Worm (Caenorhabditis elegans) whole organism, dauer: ENCODE results near the gene mltn-3.

Experiments
- unc-62 ChIP-seq: sonication (generic microtip); optimal IDR thresholded peaks from 2 replicates; lab custom pipeline; 2017; ENCODE audit warnings: missing biosample characterization, missing genetic modification reagents, missing genetic modification characterization

Gene mltn-3

DNA sequence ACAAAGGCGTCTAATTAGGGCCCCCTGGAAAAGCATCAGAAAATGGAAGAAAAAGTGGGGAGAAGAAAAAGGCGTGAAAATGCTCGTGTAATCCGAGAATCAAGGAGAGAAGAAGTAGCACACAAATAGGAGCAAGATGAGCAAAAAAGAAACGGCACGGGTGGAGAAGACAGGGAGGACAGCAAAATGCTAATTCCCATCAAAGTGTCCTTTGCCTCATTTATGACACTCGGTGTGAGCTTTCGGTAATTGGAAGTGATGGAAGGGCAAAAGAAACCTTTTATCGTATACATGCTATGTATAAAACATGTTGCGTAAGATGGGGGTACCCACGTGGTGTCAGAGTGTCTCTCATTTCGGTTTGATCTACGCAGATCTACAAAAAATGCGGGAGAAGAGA, 17.4 kb downstream of the mltn-3 start:
- TF ChIP-seq unc-62 (GFP tag; lab: Kevin White, UChicago) = no peak

DNA sequence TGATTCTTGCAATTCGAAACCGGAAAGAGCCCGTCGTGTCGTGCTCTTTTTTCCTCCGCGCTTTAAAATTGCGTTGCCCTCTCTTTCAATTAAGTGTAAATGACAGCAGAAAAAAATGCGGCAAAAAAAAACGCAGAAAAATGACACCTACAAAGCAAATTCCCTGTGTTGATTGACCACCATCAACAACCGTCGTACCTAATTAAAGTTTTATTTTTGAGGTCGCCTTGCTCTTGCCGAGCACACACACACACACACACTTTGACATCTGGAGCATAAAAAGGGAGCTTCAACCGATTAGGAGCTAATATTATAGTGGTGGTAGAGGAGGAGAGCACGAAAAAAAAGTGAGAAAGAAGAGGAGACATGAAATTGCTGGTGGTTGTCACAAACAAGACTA, 19.8 kb downstream of the mltn-3 start:
- TF ChIP-seq unc-62 (GFP tag; lab: Kevin White, UChicago) = no peak

DNA sequence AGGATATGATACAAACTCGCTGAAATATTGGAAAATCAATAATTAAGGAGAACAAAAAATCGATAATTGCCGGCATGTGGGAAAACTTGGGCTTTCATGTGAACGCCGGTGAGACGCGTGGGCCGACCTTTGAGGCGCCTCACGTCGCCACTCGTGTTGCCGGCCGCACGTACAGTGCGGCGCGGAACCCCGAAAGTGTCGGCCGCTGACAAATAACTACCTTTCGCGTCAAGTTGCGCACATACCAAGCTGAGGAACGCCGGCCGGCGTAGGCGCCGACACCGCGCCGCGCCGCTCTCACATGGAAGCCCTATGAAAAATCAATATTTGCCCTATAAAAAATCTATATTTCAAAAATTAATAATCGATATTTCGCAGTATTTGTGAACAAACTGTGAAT, 22.1 kb downstream of the mltn-3 start:
- TF ChIP-seq unc-62 (GFP tag; lab: Kevin White, UChicago) = no peak

DNA sequence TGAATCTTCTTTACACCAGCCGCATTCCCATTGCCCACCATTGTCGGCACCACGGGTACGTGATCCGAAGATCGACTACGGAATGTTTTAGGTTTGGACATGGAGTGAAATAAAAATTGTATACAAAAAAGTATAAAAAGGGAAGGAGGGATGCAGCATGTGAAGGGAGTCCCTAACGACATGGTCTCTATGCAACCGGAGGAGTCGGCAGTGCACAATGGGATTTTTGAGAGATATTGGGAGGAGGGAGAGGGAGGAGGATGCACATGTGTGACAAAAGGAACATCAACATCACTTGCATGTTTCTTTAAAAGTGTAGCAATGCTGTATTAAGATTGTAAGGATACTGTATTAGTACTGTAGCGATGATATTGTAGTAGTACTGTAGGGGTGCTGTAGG, 23.4 kb downstream of the mltn-3 start, which contains the start of gene W07G1.1:
TSS of gene W07G1.1 (minus strand) at position 101 of the 400 bp plus-strand sequence.
- TF ChIP-seq unc-62 (GFP tag; lab: Kevin White, UChicago) = no peak

DNA sequence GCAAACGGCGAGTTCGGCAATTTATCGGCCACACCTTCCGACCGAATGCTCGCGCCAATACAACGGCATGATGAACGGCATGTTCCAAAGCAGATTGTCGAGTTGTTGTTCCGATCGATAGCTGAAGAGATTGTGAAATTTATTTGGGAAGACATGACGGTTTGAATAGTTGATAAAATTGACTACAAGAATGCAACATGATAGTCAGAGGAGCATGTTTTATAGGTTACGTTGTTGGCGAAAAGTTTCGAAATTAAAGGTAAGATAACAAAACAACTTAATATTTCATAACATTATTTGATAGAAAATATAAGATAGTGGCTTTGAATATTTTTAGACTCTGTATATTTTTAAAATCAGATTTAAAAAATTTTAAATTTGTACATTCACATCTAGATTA, 29.4 kb downstream of the mltn-3 start:
- TF ChIP-seq unc-62 (GFP tag; lab: Kevin White, UChicago) = no peak

DNA sequence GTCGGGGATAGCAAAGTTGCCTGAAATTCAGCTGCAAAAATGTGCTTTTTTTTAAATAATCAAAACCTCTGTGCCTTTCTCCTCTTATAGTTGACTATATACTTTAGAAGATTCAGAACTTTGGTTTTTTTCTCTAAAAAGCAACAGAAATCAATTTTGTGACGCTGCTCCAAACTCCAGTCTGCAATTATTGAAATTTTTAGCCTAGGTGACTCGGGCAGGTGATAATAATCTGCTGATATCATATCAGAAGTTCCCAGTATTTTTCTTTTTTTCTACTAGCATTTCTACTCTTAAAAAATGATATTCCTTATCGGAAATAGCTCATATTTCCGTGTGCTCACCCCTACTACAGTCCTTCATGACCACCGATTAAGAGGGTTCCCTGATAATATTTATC, 33.1 kb downstream of the mltn-3 start, which contains the start of gene sre-44:
TSS of gene sre-44 (plus strand) at position 301 of the 400 bp plus-strand sequence.
- TF ChIP-seq unc-62 (GFP tag; lab: Kevin White, UChicago) = no peak

DNA sequence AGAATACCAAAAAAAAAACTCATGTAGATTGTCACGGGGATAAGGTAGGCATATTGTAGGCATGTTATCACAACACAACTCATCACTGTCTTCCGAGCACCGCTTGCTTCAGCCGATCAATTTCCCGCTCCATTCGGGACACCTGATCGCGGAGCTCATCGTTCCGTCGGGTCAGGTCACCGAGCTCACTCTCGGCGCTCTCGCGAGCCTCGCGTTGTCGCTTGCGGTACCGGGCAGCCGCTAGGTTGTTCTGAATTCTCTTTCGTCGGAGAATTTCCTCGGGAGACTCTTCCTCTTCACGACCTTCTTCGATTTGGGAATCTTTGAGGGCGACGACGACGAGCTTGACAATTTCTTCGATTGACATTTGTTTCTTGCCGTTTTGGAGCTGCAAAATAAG, 35.8 kb downstream of the mltn-3 start:
- no peak for TF ChIP-seq unc-62 (GFP tag; lab: Kevin White, UChicago)

DNA sequence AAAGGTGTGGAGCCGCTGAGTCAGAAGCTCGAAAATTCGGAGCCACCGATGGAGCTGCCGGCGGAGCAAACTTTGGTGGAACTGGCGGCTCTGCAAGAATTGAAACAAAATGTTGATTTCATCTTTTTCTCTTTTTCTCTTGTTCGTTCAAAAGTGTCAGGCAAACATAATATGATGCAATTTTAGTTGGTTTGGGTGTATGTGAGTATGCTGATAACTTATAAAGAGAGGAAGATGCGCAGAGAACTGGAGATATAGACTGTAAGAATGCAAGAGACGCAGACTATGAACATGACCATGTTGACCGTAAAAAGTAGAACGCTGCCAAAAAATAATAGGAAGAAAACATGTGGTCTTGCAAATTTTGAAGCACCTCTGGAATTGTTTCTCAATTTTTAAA, 37.9 kb downstream of the mltn-3 start:
- TF ChIP-seq unc-62 (GFP tag; lab: Kevin White, UChicago) = no peak

DNA sequence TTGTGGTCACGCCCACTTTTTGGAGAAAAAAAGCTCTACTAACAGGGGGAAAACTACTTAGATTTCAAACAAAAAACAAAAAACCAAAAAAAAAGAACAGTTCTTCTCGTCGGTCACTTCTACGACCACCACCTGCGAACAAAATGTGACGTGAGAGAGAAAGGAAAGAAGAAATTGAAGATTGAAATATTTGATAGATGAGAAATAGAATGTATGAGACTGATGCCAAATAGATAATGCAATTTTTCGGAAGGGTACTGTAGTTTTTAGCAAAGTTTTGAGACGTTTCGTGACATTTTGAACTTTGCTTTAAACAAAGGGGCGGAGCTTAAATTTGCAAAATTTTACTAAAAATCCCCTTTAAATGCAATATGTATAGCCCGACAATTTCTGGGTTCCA, 38.8 kb downstream of the mltn-3 start:
- TF ChIP-seq unc-62 (GFP tag; lab: Kevin White, UChicago) = no peak

DNA sequence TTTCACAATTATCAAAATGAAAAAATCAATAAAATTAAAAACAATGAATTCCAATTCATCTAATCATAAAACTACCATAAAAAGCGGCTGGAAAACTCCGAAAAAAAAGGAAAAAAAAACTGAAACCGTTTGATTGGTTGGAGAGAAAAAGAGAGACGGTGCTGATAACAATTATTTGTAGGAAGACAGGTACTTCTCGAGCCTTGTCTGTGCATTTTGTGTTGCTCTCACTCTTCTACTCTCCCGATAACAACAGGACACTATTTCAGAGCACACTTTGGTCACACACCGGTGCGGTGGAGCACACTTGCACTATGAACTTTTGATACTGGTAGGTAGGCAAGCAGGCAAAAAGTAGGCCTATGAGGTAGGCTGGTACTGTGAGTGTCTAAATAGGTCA, 40.4 kb downstream of the mltn-3 start:
- no peak for TF ChIP-seq unc-62 (GFP tag; lab: Kevin White, UChicago)

DNA sequence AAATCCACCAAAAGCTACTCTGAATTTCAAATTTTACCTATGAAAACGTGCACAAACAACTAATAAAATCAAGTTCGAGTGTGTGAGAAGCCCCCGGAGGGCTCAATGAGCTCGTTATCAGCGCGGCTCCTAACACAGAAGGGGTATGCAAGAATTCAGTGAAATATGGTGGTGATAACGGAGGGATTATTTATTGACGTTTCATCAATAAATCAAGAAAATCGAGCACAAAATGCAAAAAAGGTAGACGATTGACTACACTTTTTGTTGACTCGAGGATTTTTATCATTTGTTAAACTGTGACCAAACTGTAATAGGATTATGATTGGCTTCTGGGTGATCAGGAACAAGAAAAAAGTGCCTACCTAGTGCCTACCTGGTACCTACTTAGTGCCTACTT, 41.3 kb downstream of the mltn-3 start, which contains the start of gene zip-3:
TSS of gene zip-3 (minus strand) at position 21 of the 400 bp plus-strand sequence.
- TF ChIP-seq unc-62 (GFP tag; lab: Kevin White, UChicago) = no peak

DNA sequence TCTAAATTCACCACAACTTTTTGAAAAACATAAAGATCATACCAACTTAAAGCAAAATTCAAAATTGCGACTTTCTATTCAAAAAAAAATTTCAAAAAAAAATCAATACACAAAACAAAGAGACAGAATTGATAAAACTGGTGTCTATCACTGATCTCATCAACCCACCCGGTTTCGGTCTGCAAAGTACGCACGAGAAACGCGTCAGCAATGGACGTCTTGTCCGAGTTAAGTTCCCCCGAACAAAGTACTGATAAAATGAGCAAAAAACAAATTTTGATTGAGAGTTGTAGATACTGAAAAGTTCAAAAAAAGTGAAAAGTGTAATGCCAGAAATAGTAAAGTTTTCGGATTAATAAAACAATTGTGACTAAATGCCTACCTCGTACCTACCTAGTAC, 42.2 kb downstream of the mltn-3 start:
- no peak for TF ChIP-seq unc-62 (GFP tag; lab: Kevin White, UChicago)

DNA sequence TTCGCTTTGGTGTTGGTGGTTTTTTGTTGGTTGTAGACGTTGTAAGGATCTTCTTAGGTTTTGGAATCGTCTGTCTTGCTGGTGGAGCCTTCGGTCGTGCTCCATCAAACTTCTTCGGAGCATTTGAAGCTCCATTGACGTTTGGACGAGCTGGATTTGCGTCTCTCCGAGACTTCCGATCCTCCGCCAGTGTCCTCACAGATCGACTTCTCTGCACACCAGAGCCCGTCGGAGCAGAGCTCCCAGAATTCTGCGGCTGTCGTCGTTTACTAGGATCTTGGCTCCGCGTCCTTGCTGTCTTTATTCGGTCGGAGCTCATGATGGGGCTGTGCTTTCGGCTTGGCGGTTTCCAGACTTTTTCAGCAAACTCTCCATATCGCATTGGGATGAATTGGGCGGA, 45.4 kb downstream of the mltn-3 start:
- no peak for TF ChIP-seq unc-62 (GFP tag; lab: Kevin White, UChicago)

DNA sequence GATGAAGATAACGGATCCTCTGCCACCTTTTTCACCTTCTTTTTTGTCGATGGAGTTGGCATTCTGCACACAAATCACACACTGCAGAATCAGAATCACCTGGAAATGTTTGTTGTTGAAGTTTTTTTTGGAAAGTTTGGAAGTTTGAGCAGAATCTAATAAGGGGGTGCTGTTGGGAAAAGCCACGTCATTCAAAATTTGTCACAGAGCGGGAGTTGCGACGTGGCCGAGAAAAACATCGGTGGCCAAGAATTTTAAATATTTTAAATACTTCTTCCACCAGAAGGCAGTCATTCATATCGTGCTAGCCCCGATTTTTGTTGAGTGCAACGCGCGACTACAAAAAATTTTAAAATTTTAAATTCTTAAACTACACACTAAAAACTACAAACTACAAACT, 46.2 kb downstream of the mltn-3 start, which contains the start of gene rpi-1:
TSS of gene rpi-1 (minus strand) at position 101 of the 400 bp plus-strand sequence.
- TF ChIP-seq unc-62 (GFP tag; lab: Kevin White, UChicago) = no peak

DNA sequence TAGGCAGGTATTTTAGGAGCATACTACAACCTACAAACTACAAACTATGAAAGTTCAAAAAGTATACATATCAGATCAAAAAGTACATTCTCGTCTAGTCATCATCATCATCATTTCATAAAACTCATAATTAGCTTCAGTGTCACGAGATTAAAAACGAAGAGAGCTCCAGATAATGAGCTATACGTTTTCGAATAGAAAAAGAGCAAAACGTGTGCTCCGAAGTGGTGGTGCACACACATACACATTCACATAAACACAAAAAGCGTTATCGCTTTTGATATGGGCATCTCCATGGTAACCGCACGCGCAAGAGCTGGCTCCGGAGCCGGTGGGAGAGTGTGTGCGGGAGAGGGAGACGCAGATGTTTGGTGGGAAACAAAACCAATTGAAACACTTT, 48.2 kb downstream of the mltn-3 start:
- no peak for TF ChIP-seq unc-62 (GFP tag; lab: Kevin White, UChicago)

DNA sequence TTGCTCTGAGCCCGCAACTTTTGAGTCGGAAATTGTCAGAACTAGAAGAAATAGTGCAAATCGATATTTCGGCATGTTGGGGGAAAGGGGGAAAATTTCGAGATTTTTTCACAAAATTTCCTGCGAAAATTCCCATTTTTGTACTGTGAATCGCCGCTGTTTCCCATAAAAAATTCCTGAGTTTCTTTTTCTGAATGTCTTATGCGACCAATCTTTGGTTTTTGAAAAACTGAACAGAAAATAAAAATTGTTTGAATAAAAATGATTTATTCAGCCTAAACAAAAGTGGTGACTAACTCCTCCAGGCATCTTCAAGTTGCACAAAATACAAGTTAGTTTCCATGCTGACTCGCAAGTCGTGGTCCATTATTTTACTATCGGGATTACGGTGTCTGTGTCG, 50.1 kb downstream of the mltn-3 start, which contains the start of gene W07G1.7:
TSS of gene W07G1.7 (minus strand) at position 101 of the 400 bp plus-strand sequence.
- no peak for TF ChIP-seq unc-62 (GFP tag; lab: Kevin White, UChicago)

DNA sequence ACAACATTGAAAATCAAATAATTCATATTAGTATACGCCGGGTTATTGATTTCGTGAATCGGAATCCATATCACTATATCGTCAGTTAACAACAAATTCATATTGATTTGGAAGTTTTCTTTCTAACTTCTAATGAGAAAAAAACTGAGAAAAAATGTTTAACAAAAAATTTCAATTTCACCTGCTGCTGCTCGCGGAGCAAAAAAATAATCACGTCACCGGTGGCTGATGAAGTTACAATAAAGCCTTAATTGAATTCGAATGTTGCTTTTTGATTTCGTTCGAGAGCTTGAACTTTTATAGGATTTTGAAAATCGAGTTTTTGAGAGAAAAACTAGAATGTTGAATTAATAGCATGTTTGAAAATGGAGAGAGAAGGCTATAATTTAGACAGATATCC, 52.8 kb downstream of the mltn-3 start, which contains the start of gene sre-43:
TSS of gene sre-43 (minus strand) at position 101 of the 400 bp plus-strand sequence.
- no peak for TF ChIP-seq unc-62 (GFP tag; lab: Kevin White, UChicago)
